Worm (Caenorhabditis elegans) whole organism, L4/young adult: ENCODE measurements around the gene T10G3.2.

Experiments
- W03F9.2 ChIP-seq: fragments of 150-350 bp; optimal IDR thresholded peaks from 2 replicates; lab custom pipeline; 2014; ENCODE audit warnings: missing biosample characterization, missing genetic modification characterization
- dao-5 ChIP-seq: sonication (generic microtip); optimal IDR thresholded peaks from 2 replicates; lab custom pipeline; 2016; ENCODE audit warnings: missing genotype, missing genetic modification characterization, moderate library complexity, missing compliant biosample characterization

DNA sequence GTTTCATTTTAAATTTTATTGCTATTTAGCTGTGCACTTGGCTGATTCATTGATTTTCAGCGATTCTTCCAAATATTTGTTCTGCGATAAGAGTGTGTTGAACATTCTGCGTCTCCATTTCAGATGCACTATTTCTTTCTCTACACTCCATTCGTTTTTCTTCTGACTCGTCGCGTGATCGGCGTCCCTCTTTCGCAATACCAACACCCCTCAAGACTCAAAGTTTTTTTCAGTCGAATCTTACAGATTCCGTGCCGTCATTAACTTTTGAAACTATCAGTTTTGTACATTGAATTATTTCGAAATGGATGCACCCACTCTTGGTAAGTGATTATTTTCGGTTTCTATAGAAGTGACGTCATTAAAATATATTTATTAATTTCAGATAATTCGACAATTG, 16.7 kb downstream of the T10G3.2 start, which contains the start of gene frm-10:
- peak; percentile 55 for TF ChIP-seq W03F9.2 (tag; lab: Kevin White, UChicago)
- no peak for TF ChIP-seq dao-5 (tag; lab: Kevin White, UChicago)
